Fruit fly (Drosophila melanogaster) whole organism, embryonic: Measurements from ENCODE around the gene CG4783.
A peak's percentile ranks its signal among the peaks of the same experiment; 100 is the strongest.

Source experiments
- Atf-2 ChIP-seq: fragments of 200-800 bp; sonication (Bioruptor generic); optimal IDR thresholded peaks from 2 replicates; lab custom pipeline; 2016; ENCODE audit warnings: missing biosample characterization, missing genetic modification characterization
- CG10209 ChIP-seq: fragments of 200-800 bp; sonication (Bioruptor generic); optimal IDR thresholded peaks from 3 replicates; lab custom pipeline; 2017; ENCODE audit warnings: missing biosample characterization, mild to moderate bottlenecking, missing genetic modification characterization, missing genetic modification reagents
- CG10267 ChIP-seq: fragments of 200-800 bp; sonication (Bioruptor generic); optimal IDR thresholded peaks from 2 replicates; lab custom pipeline; 2018; ENCODE audit warnings: missing biosample characterization, mild to moderate bottlenecking, missing genetic modification characterization, moderate library complexity
- CG10321 ChIP-seq: fragments of 200-800 bp; sonication (Bioruptor generic); IDR thresholded peaks from 2 replicates; pipeline ENCODE4 v1.3.6; 2022; ENCODE audit warnings: missing biosample characterization, missing genetic modification characterization
- CG10979 ChIP-seq: fragments of 200-800 bp; sonication (Bioruptor generic); optimal IDR thresholded peaks from 2 replicates; lab custom pipeline; 2018; ENCODE audit warnings: missing biosample characterization, mild to moderate bottlenecking, missing genetic modification characterization, moderate library complexity
- CG11247 ChIP-seq: fragments of 200-800 bp; sonication (Bioruptor generic); IDR thresholded peaks from 2 replicates; pipeline ENCODE4 v1.3.6; 2022; ENCODE audit warnings: missing biosample characterization, missing genetic modification characterization
- CG12744 ChIP-seq: fragments of 200-800 bp; sonication (Bioruptor generic); optimal IDR thresholded peaks from 2 replicates; lab custom pipeline; 2016; ENCODE audit warnings: missing biosample characterization, missing genetic modification characterization
- CG1603 ChIP-seq: fragments of 200-800 bp; sonication (Bioruptor generic); optimal IDR thresholded peaks from 2 replicates; lab custom pipeline; 2019; ENCODE audit warnings: missing biosample characterization, mild to moderate bottlenecking, missing genetic modification characterization, moderate library complexity
- CG16779 ChIP-seq: fragments of 200-800 bp; sonication (Bioruptor generic); IDR thresholded peaks from 2 replicates; pipeline ENCODE4 v1.3.6; 2022; ENCODE audit warnings: missing biosample characterization, missing genetic modification characterization
- CG18764 ChIP-seq: fragments of 200-800 bp; sonication (Bioruptor generic); optimal IDR thresholded peaks from 3 replicates; lab custom pipeline; 2016; ENCODE audit warnings: missing biosample characterization, missing genetic modification characterization
- CG2202 ChIP-seq: fragments of 200-800 bp; sonication (Bioruptor generic); optimal IDR thresholded peaks from 2 replicates; lab custom pipeline; 2018; ENCODE audit warnings: missing biosample characterization, mild to moderate bottlenecking, missing genetic modification characterization
- CG30431 ChIP-seq: fragments of 200-800 bp; sonication (Bioruptor generic); optimal IDR thresholded peaks from 2 replicates; lab custom pipeline; 2017; ENCODE audit warnings: missing biosample characterization, missing genetic modification characterization
- CG4707 ChIP-seq: fragments of 200-800 bp; sonication (Bioruptor generic); optimal IDR thresholded peaks from 2 replicates; lab custom pipeline; 2018; ENCODE audit warnings: missing biosample characterization, mild to moderate bottlenecking, missing genetic modification characterization, moderate library complexity
- CG7372 ChIP-seq: fragments of 200-800 bp; sonication (Bioruptor generic); IDR thresholded peaks from 2 replicates; pipeline ENCODE4 v1.3.6; 2022; ENCODE audit warnings: missing biosample characterization, missing genetic modification characterization
- CG8089 ChIP-seq: fragments of 200-800 bp; sonication (Bioruptor generic); optimal IDR thresholded peaks from 3 replicates; lab custom pipeline; 2016; ENCODE audit warnings: missing biosample characterization, missing genetic modification characterization
- CG8765 ChIP-seq: fragments of 200-800 bp; sonication (Bioruptor generic); IDR thresholded peaks from 2 replicates; pipeline ENCODE4 v1.3.6; 2022; ENCODE audit warnings: missing biosample characterization, missing genetic modification characterization
- CG9609 ChIP-seq: fragments of 200-800 bp; sonication (Bioruptor generic); optimal IDR thresholded peaks from 3 replicates; lab custom pipeline; 2016; ENCODE audit warnings: missing biosample characterization, missing genetic modification characterization
- CG9932 ChIP-seq: fragments of 200-800 bp; sonication (Bioruptor generic); IDR thresholded peaks from 2 replicates; pipeline ENCODE4 v1.3.6; 2022; ENCODE audit warnings: missing biosample characterization, missing genetic modification characterization
- CHES-1-like ChIP-seq: fragments of 200-800 bp; sonication (Bioruptor generic); optimal IDR thresholded peaks from 2 replicates; lab custom pipeline; 2016; ENCODE audit warnings: missing biosample characterization, missing genetic modification characterization
- Dfd ChIP-seq, 2 experiments: fragments of >200 bp; optimal IDR thresholded peaks; 2 replicates each; lab custom pipeline; 2017; ENCODE audit warnings: missing biosample characterization in 2 of 2, missing genetic modification characterization in 2 of 2
- Dll ChIP-seq: fragments of 200-800 bp; sonication (Bioruptor generic); IDR thresholded peaks from 4 replicates; pipeline ENCODE4 v1.3.6; 2022; ENCODE audit warnings: missing biosample characterization, missing genetic modification characterization; ENCODE audit not compliant: partially characterized antibody
- Doc2 ChIP-seq: fragments of 200-800 bp; sonication (Bioruptor generic); IDR thresholded peaks from 2 replicates; pipeline ENCODE4 v1.3.6; 2022; ENCODE audit warnings: missing biosample characterization, missing genetic modification characterization
- Fer3 ChIP-seq: fragments of 200-800 bp; sonication (Bioruptor generic); optimal IDR thresholded peaks from 2 replicates; lab custom pipeline; 2018; ENCODE audit warnings: missing biosample characterization, mild to moderate bottlenecking, missing genetic modification characterization, moderate library complexity
- HLH4C ChIP-seq: fragments of 200-800 bp; sonication (Bioruptor generic); IDR thresholded peaks from 3 replicates; pipeline ENCODE4 v1.3.6; 2022; ENCODE audit warnings: missing biosample characterization, missing genetic modification characterization; ENCODE audit not compliant: partially characterized antibody
- Hmr ChIP-seq: fragments of 200-800 bp; sonication (Bioruptor generic); optimal IDR thresholded peaks from 3 replicates; lab custom pipeline; 2017; ENCODE audit warnings: mild to moderate bottlenecking, missing biosample characterization, missing genetic modification reagents, missing genetic modification characterization
- Hr3 ChIP-seq: fragments of 200-800 bp; sonication (Bioruptor generic); optimal IDR thresholded peaks from 3 replicates; lab custom pipeline; 2016; ENCODE audit warnings: missing biosample characterization, missing genetic modification characterization
- Lim3 ChIP-seq: fragments of 200-800 bp; sonication (Bioruptor generic); IDR thresholded peaks from 2 replicates; pipeline ENCODE4 v1.3.6; 2022; ENCODE audit warnings: missing biosample characterization, missing genetic modification characterization
- Lpt ChIP-seq: fragments of >200 bp; optimal IDR thresholded peaks from 2 replicates; lab custom pipeline; 2018; ENCODE audit warnings: missing biosample characterization, missing genetic modification characterization
- MTF-1 ChIP-seq: fragments of 200-800 bp; sonication (Bioruptor generic); optimal IDR thresholded peaks from 2 replicates; lab custom pipeline; 2018; ENCODE audit warnings: missing biosample characterization, mild to moderate bottlenecking, missing genetic modification characterization, borderline replicate concordance
- Nf-YB ChIP-seq: fragments of 200-800 bp; sonication (Bioruptor generic); optimal IDR thresholded peaks from 3 replicates; lab custom pipeline; 2019; ENCODE audit warnings: missing biosample characterization, mild to moderate bottlenecking, missing genetic modification characterization, moderate library complexity
- Sin3A ChIP-seq: fragments of >200 bp; optimal IDR thresholded peaks from 2 replicates; lab custom pipeline; 2018
- Trl ChIP-seq, 3 experiments: fragments of >200 bp in 2 of 3; fragments of 200-800 bp in 1 of 3; sonication (Bioruptor generic) in 1 of 3; optimal IDR thresholded peaks; 2 replicates in 1 of 3; 3 replicates in 2 of 3; lab custom pipeline; 2016 to 2017; ENCODE audit warnings: missing biosample characterization in 1 of 3, missing genetic modification characterization in 1 of 3
- al ChIP-seq: fragments of 200-800 bp; sonication (Bioruptor generic); IDR thresholded peaks from 2 replicates; pipeline ENCODE4 v1.3.6; 2022; ENCODE audit warnings: missing biosample characterization, missing genetic modification characterization
- br ChIP-seq: fragments of >200 bp; optimal IDR thresholded peaks from 2 replicates; lab custom pipeline; 2017
- btn ChIP-seq: fragments of 200-800 bp; sonication (Bioruptor generic); optimal IDR thresholded peaks from 2 replicates; lab custom pipeline; 2016; ENCODE audit warnings: missing biosample characterization, missing genetic modification characterization
- cwo ChIP-seq: fragments of 200-800 bp; sonication (Bioruptor generic); optimal IDR thresholded peaks from 3 replicates; lab custom pipeline; 2017; ENCODE audit warnings: missing biosample characterization, missing genetic modification characterization, mild to moderate bottlenecking, moderate library complexity, missing genetic modification reagents
- dpn ChIP-seq, 2 experiments: fragments of 200-800 bp; sonication (Bioruptor generic); optimal IDR thresholded peaks; 3 replicates each; lab custom pipeline; 2016; ENCODE audit warnings: missing biosample characterization in 2 of 2, missing genetic modification characterization in 2 of 2
- emc ChIP-seq: fragments of 200-800 bp; sonication (Bioruptor generic); optimal IDR thresholded peaks from 2 replicates; lab custom pipeline; 2016; ENCODE audit warnings: missing biosample characterization, missing genetic modification characterization
- h ChIP-seq: fragments of >200 bp; optimal IDR thresholded peaks from 2 replicates; lab custom pipeline; 2017
- ham ChIP-seq: fragments of 200-800 bp; sonication (Bioruptor generic); IDR thresholded peaks from 2 replicates; pipeline ENCODE4 v1.3.6; 2022; ENCODE audit warnings: missing biosample characterization, missing genetic modification characterization
- klu ChIP-seq: fragments of 200-800 bp; sonication (Bioruptor generic); IDR thresholded peaks from 2 replicates; pipeline ENCODE4 v1.3.6; 2022; ENCODE audit warnings: missing biosample characterization, missing genetic modification characterization
- mld ChIP-seq: fragments of 200-800 bp; sonication (Bioruptor generic); IDR thresholded peaks from 3 replicates; pipeline ENCODE4 v1.3.6; 2022; ENCODE audit warnings: missing biosample characterization, missing genetic modification characterization; ENCODE audit not compliant: partially characterized antibody
- otp ChIP-seq: fragments of 200-800 bp; sonication (Bioruptor generic); IDR thresholded peaks from 3 replicates; pipeline ENCODE4, ENCODE4 v1.3.6; 2022; ENCODE audit warnings: missing biosample characterization, missing genetic modification characterization
- psq ChIP-seq: fragments of 200-800 bp; sonication (Bioruptor generic); optimal IDR thresholded peaks from 2 replicates; lab custom pipeline; 2017; ENCODE audit warnings: missing biosample characterization, missing genetic modification characterization
- rib ChIP-seq: fragments of 200-800 bp; sonication (Bioruptor generic); IDR thresholded peaks from 2 replicates; pipeline ENCODE4 v1.3.6; 2022; ENCODE audit warnings: missing biosample characterization, missing genetic modification characterization
- schlank ChIP-seq: fragments of 200-800 bp; sonication (Bioruptor generic); optimal IDR thresholded peaks from 2 replicates; lab custom pipeline; 2018; ENCODE audit warnings: missing biosample characterization, mild to moderate bottlenecking, missing genetic modification characterization
- slou ChIP-seq: fragments of 200-800 bp; sonication (Bioruptor generic); optimal IDR thresholded peaks from 3 replicates; lab custom pipeline; 2016; ENCODE audit warnings: missing biosample characterization, missing genetic modification characterization
- so ChIP-seq: fragments of 200-800 bp; sonication (Bioruptor generic); IDR thresholded peaks from 3 replicates; pipeline ENCODE4 v1.3.6; 2022; ENCODE audit warnings: missing biosample characterization, missing genetic modification characterization
- ssp ChIP-seq: fragments of 200-800 bp; sonication (Bioruptor generic); IDR thresholded peaks from 2 replicates; pipeline ENCODE4 v1.3.6; 2022; ENCODE audit warnings: missing biosample characterization, missing genetic modification characterization
- tio ChIP-seq: fragments of 200-800 bp; sonication (Bioruptor generic); optimal IDR thresholded peaks from 2 replicates; lab custom pipeline; 2017; ENCODE audit warnings: missing biosample characterization, missing genetic modification characterization, inconsistent platforms
- usp ChIP-seq: fragments of >200 bp; optimal IDR thresholded peaks from 2 replicates; lab custom pipeline; 2017; ENCODE audit warnings: missing biosample characterization, missing genetic modification characterization
- vvl ChIP-seq: fragments of 200-800 bp; sonication (Bioruptor generic); IDR thresholded peaks from 2 replicates; pipeline ENCODE4 v1.3.6; 2022; ENCODE audit warnings: missing biosample characterization, missing genetic modification characterization

The CG4783 gene

DNA sequence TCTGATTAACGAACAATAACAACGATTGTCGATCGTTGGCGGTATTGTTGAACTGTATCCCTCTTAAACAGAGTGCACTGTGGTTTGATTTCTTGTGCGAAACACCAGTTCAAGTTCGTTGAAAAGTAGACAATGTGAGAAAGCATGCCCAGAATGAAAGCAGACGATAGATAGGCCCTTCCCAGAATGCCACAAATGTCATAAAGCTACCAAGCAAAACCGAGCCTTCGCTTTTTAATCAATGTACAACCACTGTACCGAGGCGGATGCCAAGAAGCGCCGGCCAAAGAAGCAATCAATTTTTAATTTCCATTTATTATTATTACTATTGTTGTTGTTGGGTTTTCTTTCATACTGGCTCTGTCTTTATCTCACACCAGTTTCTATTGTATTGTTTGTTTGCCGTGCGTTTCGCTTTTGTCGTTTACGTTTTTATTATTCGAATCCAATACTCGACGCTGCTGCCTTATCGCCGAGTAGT, 39.3 kb upstream of the CG4783 start (continued):
- peak; percentile 55; the same call in 1 of the 2 replicates for TF ChIP-seq CG10321 (GFP tag; lab: Robert Waterston, UW)
- peak; percentile 76 for TF ChIP-seq Atf-2 (GFP tag; lab: Kevin White, UChicago)
- TF ChIP-seq Lpt (GFP tag; lab: Kevin White, UChicago) = no peak
- no peak for TF ChIP-seq slou (GFP tag; lab: Kevin White, UChicago)
- TF ChIP-seq mld (GFP tag; lab: Robert Waterston, UW) = no peak
- peak; percentile 72 for TF ChIP-seq CG30431 (GFP tag; lab: Kevin White, UChicago)
- TF ChIP-seq psq (GFP tag; lab: Kevin White, UChicago) = peak; percentile 24
- peak; percentile 82 for TF ChIP-seq Hr3
- peak; percentile 66 for TF ChIP-seq Lim3 (GFP tag; lab: Robert Waterston, UW)
- peak; percentile 57; the same call in 1 of the 2 replicates for TF ChIP-seq CG8765
- TF ChIP-seq al (GFP tag; lab: Robert Waterston, UW) = peak; percentile 72
- TF ChIP-seq CG12744 (GFP tag; lab: Kevin White, UChicago) = peak; percentile 69
- TF ChIP-seq CG18764 = peak; percentile 70
- peak; percentile 73 for TF ChIP-seq tio
- 0 out of 2 replicates have a peak, but pooled peaks have one; percentile 37 for TF ChIP-seq Doc2 (GFP tag; lab: Robert Waterston, UW)
- peak; percentile 38 for TF ChIP-seq Nf-YB (GFP tag; lab: Kevin White, UChicago)
- TF ChIP-seq CG4707 = peak; percentile 74
- TF ChIP-seq Hmr (GFP tag; lab: Kevin White, UChicago) = peak; percentile 80
- peak; percentile 67 for TF ChIP-seq CHES-1-like (GFP tag; lab: Kevin White, UChicago)
- no peak for TF ChIP-seq Trl (optimal IDR thresholded peaks at IDR 0.05; lab: Kevin White, UChicago)
- TF ChIP-seq Trl (GFP tag; optimal IDR thresholded peaks at IDR 0.05; lab: Kevin White, UChicago) = peak; percentile 54
- TF ChIP-seq vvl (GFP tag; lab: Robert Waterston, UW) = peak; percentile 94
- TF ChIP-seq otp (GFP tag; lab: Robert Waterston, UW) = 0 out of 3 replicates have a peak, but pooled peaks have one; percentile 72
- TF ChIP-seq CG2202 = peak; percentile 40
- peak; percentile 90 for TF ChIP-seq CG1603
- peak; percentile 68; the same call in 1 of the 2 replicates for TF ChIP-seq CG16779
- peak; percentile 77 for TF ChIP-seq so (GFP tag; lab: Robert Waterston, UW)
- peak; percentile 71 for TF ChIP-seq MTF-1 (GFP tag; lab: Kevin White, UChicago)
- TF ChIP-seq usp (GFP tag; lab: Kevin White, UChicago) = no peak
- TF ChIP-seq schlank (tag; lab: Kevin White, UChicago) = peak; percentile 49
- TF ChIP-seq cwo (GFP tag; lab: Kevin White, UChicago) = peak; percentile 79
- peak; percentile 52 for TF ChIP-seq CG10267 (tag; lab: Kevin White, UChicago)
- TF ChIP-seq dpn (GFP tag; optimal IDR thresholded peaks at IDR 0.05; lab: Kevin White, UChicago) = peak; percentile 81 to 91
- no peak for TF ChIP-seq Sin3A (lab: Kevin White, UChicago)
- TF ChIP-seq ham = no peak
- no peak for TF ChIP-seq HLH4C (GFP tag; lab: Robert Waterston, UW)
- no peak for TF ChIP-seq Dll (GFP tag; lab: Robert Waterston, UW)
- TF ChIP-seq CG7372 (GFP tag; lab: Robert Waterston, UW) = peak; percentile 63
- peak; percentile 81 for TF ChIP-seq CG8089
- peak; percentile 53; the same call in 1 of the 2 replicates for TF ChIP-seq klu
- peak; percentile 78 for TF ChIP-seq CG10979
- peak; percentile 49 for TF ChIP-seq ssp (GFP tag; lab: Robert Waterston, UW)
- TF ChIP-seq rib (GFP tag; lab: Robert Waterston, UW) = peak; percentile 68
- peak; percentile 49 for TF ChIP-seq btn
- peak; percentile 69 for TF ChIP-seq CG11247 (GFP tag; lab: Robert Waterston, UW)
- peak; percentile 74 for TF ChIP-seq Fer3 (tag; lab: Kevin White, UChicago)
- TF ChIP-seq CG9609 (GFP tag; lab: Kevin White, UChicago) = peak; percentile 80
- no peak for TF ChIP-seq h
- peak; percentile 76 for TF ChIP-seq CG9932
- peak; percentile 83 for TF ChIP-seq CG10209 (GFP tag; lab: Kevin White, UChicago)
- peak; percentile 34 for TF ChIP-seq emc (GFP tag; lab: Kevin White, UChicago)
- TF ChIP-seq Dfd (GFP tag; optimal IDR thresholded peaks at IDR 0.05; lab: Kevin White, UChicago) = no peak
- no peak for TF ChIP-seq br (lab: Kevin White, UChicago)
